Fruit fly (Drosophila melanogaster) whole organism, embryonic: ENCODE data around the gene Pvf2.

Experiments
- ATbp ChIP-seq: fragments of 200-800 bp; sonication (Bioruptor generic); optimal IDR thresholded peaks from 2 replicates; lab custom pipeline; 2017; ENCODE audit warnings: missing biosample characterization, mild to moderate bottlenecking, missing genetic modification characterization, missing genetic modification reagents
- Asciz ChIP-seq: fragments of 200-800 bp; sonication (Bioruptor generic); optimal IDR thresholded peaks from 2 replicates; lab custom pipeline; 2017; ENCODE audit warnings: missing biosample characterization, mild to moderate bottlenecking, missing genetic modification characterization, missing genetic modification reagents
- CG10543 ChIP-seq: fragments of 200-800 bp; sonication (Bioruptor generic); optimal IDR thresholded peaks from 3 replicates; lab custom pipeline; 2017; ENCODE audit warnings: missing biosample characterization, mild to moderate bottlenecking, missing genetic modification characterization, moderate library complexity
- CG10959 ChIP-seq: fragments of 200-800 bp; sonication (Bioruptor generic); IDR thresholded peaks from 2 replicates; pipeline ENCODE4 v1.3.6; 2022; ENCODE audit warnings: missing biosample characterization, missing genetic modification characterization
- CG12744 ChIP-seq: fragments of 200-800 bp; sonication (Bioruptor generic); optimal IDR thresholded peaks from 2 replicates; lab custom pipeline; 2016; ENCODE audit warnings: missing biosample characterization, missing genetic modification characterization
- CG12942 ChIP-seq: fragments of 200-800 bp; sonication (Bioruptor generic); optimal IDR thresholded peaks from 3 replicates; lab custom pipeline; 2016; ENCODE audit warnings: missing biosample characterization, missing genetic modification characterization
- CG13296 ChIP-seq: fragments of 200-800 bp; sonication (Bioruptor generic); optimal IDR thresholded peaks from 3 replicates; lab custom pipeline; 2018; ENCODE audit warnings: missing biosample characterization, mild to moderate bottlenecking, missing genetic modification characterization
- CG1602 ChIP-seq: fragments of 200-800 bp; sonication (Bioruptor generic); optimal IDR thresholded peaks from 3 replicates; lab custom pipeline; 2016; ENCODE audit warnings: missing biosample characterization, missing genetic modification characterization
- CG17328 ChIP-seq: fragments of 200-800 bp; sonication (Bioruptor generic); IDR thresholded peaks from 2 replicates; pipeline ENCODE4 v1.3.6; 2022; ENCODE audit warnings: missing biosample characterization, missing genetic modification characterization
- CG1792 ChIP-seq: fragments of 200-800 bp; sonication (Bioruptor generic); optimal IDR thresholded peaks from 2 replicates; lab custom pipeline; 2016; ENCODE audit warnings: missing biosample characterization, missing genetic modification characterization
- CG18476 ChIP-seq: fragments of 200-800 bp; sonication (Bioruptor generic); optimal IDR thresholded peaks from 2 replicates; lab custom pipeline; 2016; ENCODE audit warnings: missing biosample characterization, mild to moderate bottlenecking, missing genetic modification characterization
- CG18764 ChIP-seq: fragments of 200-800 bp; sonication (Bioruptor generic); optimal IDR thresholded peaks from 3 replicates; lab custom pipeline; 2016; ENCODE audit warnings: missing biosample characterization, missing genetic modification characterization
- CG2120 ChIP-seq: fragments of 200-800 bp; sonication (Bioruptor generic); optimal IDR thresholded peaks from 3 replicates; lab custom pipeline; 2016; ENCODE audit warnings: missing biosample characterization, missing genetic modification characterization
- CG30403 ChIP-seq: fragments of 200-800 bp; sonication (Bioruptor generic); optimal IDR thresholded peaks from 3 replicates; lab custom pipeline; 2016; ENCODE audit warnings: missing biosample characterization, missing genetic modification characterization
- CG31224 ChIP-seq: fragments of 200-800 bp; sonication (Bioruptor generic); IDR thresholded peaks from 2 replicates; pipeline ENCODE4 v1.3.6; 2022; ENCODE audit warnings: missing biosample characterization, missing genetic modification characterization
- CG3726 ChIP-seq: fragments of 200-800 bp; sonication (Bioruptor generic); IDR thresholded peaks from 3 replicates; pipeline ENCODE4, ENCODE4 v1.3.6; 2022; ENCODE audit warnings: missing biosample characterization, missing genetic modification characterization
- CG4617 ChIP-seq: fragments of 200-800 bp; sonication (Bioruptor generic); optimal IDR thresholded peaks from 3 replicates; lab custom pipeline; 2016; ENCODE audit warnings: missing biosample characterization, missing genetic modification characterization, borderline replicate concordance
- CG6689 ChIP-seq: fragments of 200-800 bp; sonication (Bioruptor generic); IDR thresholded peaks from 2 replicates; pipeline ENCODE4 v1.3.6; 2022; ENCODE audit warnings: missing biosample characterization, missing genetic modification characterization
- CG6791 ChIP-seq: fragments of 200-800 bp; sonication (Bioruptor generic); IDR thresholded peaks from 3 replicates; pipeline ENCODE4 v1.3.6; 2022; ENCODE audit warnings: missing biosample characterization, missing genetic modification characterization; ENCODE audit not compliant: partially characterized antibody
- CG7357 ChIP-seq: fragments of 200-800 bp; sonication (Bioruptor generic); IDR thresholded peaks from 3 replicates; pipeline ENCODE4 v1.3.6; 2022; ENCODE audit warnings: missing biosample characterization, missing genetic modification characterization
- CG8924 ChIP-seq: fragments of 200-800 bp; optimal IDR thresholded peaks from 3 replicates; lab custom pipeline; 2019; ENCODE audit warnings: missing biosample characterization, mild to moderate bottlenecking, missing genetic modification characterization, moderate library complexity
- CG9797 ChIP-seq: fragments of 200-800 bp; sonication (Bioruptor generic); optimal IDR thresholded peaks from 3 replicates; lab custom pipeline; 2018; ENCODE audit warnings: missing biosample characterization, mild to moderate bottlenecking, missing genetic modification characterization
- CG9817 ChIP-seq: fragments of 200-800 bp; sonication (Bioruptor generic); optimal IDR thresholded peaks from 2 replicates; lab custom pipeline; 2018; ENCODE audit warnings: missing biosample characterization, mild to moderate bottlenecking, missing genetic modification characterization, moderate library complexity
- CHES-1-like ChIP-seq: fragments of 200-800 bp; sonication (Bioruptor generic); optimal IDR thresholded peaks from 2 replicates; lab custom pipeline; 2016; ENCODE audit warnings: missing biosample characterization, missing genetic modification characterization
- CTCF ChIP-seq: fragments of 200-800 bp; sonication (Bioruptor generic); optimal IDR thresholded peaks from 2 replicates; lab custom pipeline; 2017; ENCODE audit warnings: missing biosample characterization, mild to moderate bottlenecking, missing genetic modification characterization, moderate library complexity
- Camta ChIP-seq: fragments of 200-800 bp; sonication (Bioruptor generic); optimal IDR thresholded peaks from 2 replicates; lab custom pipeline; 2016; ENCODE audit warnings: missing biosample characterization, missing genetic modification characterization
- Fer1 ChIP-seq: fragments of 200-800 bp; sonication (Bioruptor generic); optimal IDR thresholded peaks from 2 replicates; lab custom pipeline; 2017; ENCODE audit warnings: missing biosample characterization, mild to moderate bottlenecking, missing genetic modification characterization
- HLHmδ ChIP-seq: fragments of 200-800 bp; sonication (Bioruptor generic); optimal IDR thresholded peaks from 2 replicates; lab custom pipeline; 2018; ENCODE audit warnings: missing biosample characterization, mild to moderate bottlenecking, missing genetic modification characterization, moderate library complexity
- HmgZ ChIP-seq: fragments of 200-800 bp; sonication (Bioruptor generic); optimal IDR thresholded peaks from 2 replicates; lab custom pipeline; 2018; ENCODE audit warnings: missing biosample characterization, mild to moderate bottlenecking, missing genetic modification characterization
- Hmx ChIP-seq: fragments of 200-800 bp; sonication (Bioruptor generic); optimal IDR thresholded peaks from 2 replicates; lab custom pipeline; 2016; ENCODE audit warnings: missing biosample characterization, missing genetic modification characterization
- MBD-R2 ChIP-seq: fragments of 200-800 bp; sonication (Bioruptor generic); IDR thresholded peaks from 2 replicates; pipeline ENCODE4 v1.3.6; 2022; ENCODE audit warnings: missing biosample characterization, missing genetic modification characterization
- MTF-1 ChIP-seq: fragments of 200-800 bp; sonication (Bioruptor generic); optimal IDR thresholded peaks from 2 replicates; lab custom pipeline; 2018; ENCODE audit warnings: missing biosample characterization, mild to moderate bottlenecking, missing genetic modification characterization, borderline replicate concordance
- Mad ChIP-seq: fragments of 200-800 bp; sonication (Bioruptor generic); optimal IDR thresholded peaks from 2 replicates; lab custom pipeline; 2016; ENCODE audit warnings: missing biosample characterization, missing genetic modification characterization
- Med ChIP-seq: fragments of 200-800 bp; sonication (Bioruptor generic); peaks from one replicate; lab custom pipeline; 2016; ENCODE audit warnings: missing biosample characterization, missing genetic modification characterization, mild to moderate bottlenecking, inconsistent platforms, moderate library complexity
- Mrtf ChIP-seq: fragments of 200-800 bp; sonication (Bioruptor generic); IDR thresholded peaks from 3 replicates; pipeline ENCODE4 v1.3.6; 2022; ENCODE audit warnings: missing biosample characterization, missing genetic modification characterization
- Nf-YC ChIP-seq: fragments of 200-800 bp; optimal IDR thresholded peaks from 3 replicates; lab custom pipeline; 2019; ENCODE audit warnings: missing biosample characterization, mild to moderate bottlenecking, missing genetic modification characterization, moderate library complexity
- Pdp1 ChIP-seq, 2 experiments: fragments of 200-800 bp; sonication (Bioruptor generic); optimal IDR thresholded peaks; 3 replicates each; lab custom pipeline; 2016; ENCODE audit warnings: missing biosample characterization in 2 of 2, missing genetic modification characterization in 2 of 2, mild to moderate bottlenecking in 1 of 2, moderate library complexity in 1 of 2
- ara ChIP-seq: fragments of 200-800 bp; sonication (Bioruptor generic); IDR thresholded peaks from 2 replicates; pipeline ENCODE4 v1.3.6; 2022; ENCODE audit warnings: missing biosample characterization, missing genetic modification characterization
- bowl ChIP-seq: fragments of 200-800 bp; sonication (Bioruptor generic); IDR thresholded peaks from 2 replicates; pipeline ENCODE4 v1.3.6; 2022; ENCODE audit warnings: missing biosample characterization, missing genetic modification characterization
- btn ChIP-seq: fragments of 200-800 bp; sonication (Bioruptor generic); optimal IDR thresholded peaks from 2 replicates; lab custom pipeline; 2016; ENCODE audit warnings: missing biosample characterization, missing genetic modification characterization
- gcm ChIP-seq: fragments of 200-800 bp; sonication (Bioruptor generic); optimal IDR thresholded peaks from 2 replicates; lab custom pipeline; 2019; ENCODE audit warnings: missing biosample characterization, mild to moderate bottlenecking, missing genetic modification characterization, moderate library complexity
- gro ChIP-seq: fragments of 200-800 bp; sonication (Bioruptor generic); optimal IDR thresholded peaks from 2 replicates; lab custom pipeline; 2016; ENCODE audit warnings: missing biosample characterization, missing genetic modification characterization
- hkb ChIP-seq, 2 experiments: fragments of 200-800 bp in 1 of 2; fragments of >200 bp in 1 of 2; sonication (Bioruptor generic) in 1 of 2; IDR thresholded peaks in 1 of 2; optimal IDR thresholded peaks in 1 of 2; 2 replicates each; pipeline versions ENCODE4 v1.3.6 to Lab custom; 2017 to 2022; ENCODE audit warnings: missing biosample characterization in 1 of 2, missing genetic modification characterization in 1 of 2
- lola ChIP-seq, 3 experiments: fragments of >200 bp in 2 of 3; fragments of 200-800 bp in 1 of 3; sonication (Bioruptor generic) in 1 of 3; optimal IDR thresholded peaks; 2 replicates each; lab custom pipeline; 2017 to 2019; ENCODE audit warnings: missing biosample characterization in 3 of 3, missing genetic modification characterization in 3 of 3, mild to moderate bottlenecking in 1 of 3, moderate library complexity in 1 of 3
- peb ChIP-seq: fragments of 200-800 bp; sonication (Bioruptor generic); IDR thresholded peaks from 2 replicates; pipeline ENCODE4 v1.3.6; 2022; ENCODE audit warnings: missing biosample characterization, missing genetic modification characterization
- run ChIP-seq: fragments of 200-800 bp; sonication (Bioruptor generic); optimal IDR thresholded peaks from 3 replicates; lab custom pipeline; 2018; ENCODE audit warnings: missing biosample characterization, mild to moderate bottlenecking, missing genetic modification characterization
- sd ChIP-seq: fragments of 200-800 bp; sonication (Bioruptor generic); optimal IDR thresholded peaks from 3 replicates; lab custom pipeline; 2018; ENCODE audit warnings: missing biosample characterization, mild to moderate bottlenecking, missing genetic modification characterization, moderate library complexity
- slp2 ChIP-seq: fragments of 200-800 bp; sonication (Bioruptor generic); optimal IDR thresholded peaks from 2 replicates; lab custom pipeline; 2016; ENCODE audit warnings: missing biosample characterization, missing genetic modification characterization
- ssp ChIP-seq: fragments of 200-800 bp; sonication (Bioruptor generic); IDR thresholded peaks from 2 replicates; pipeline ENCODE4 v1.3.6; 2022; ENCODE audit warnings: missing biosample characterization, missing genetic modification characterization
- tgo ChIP-seq: fragments of 200-800 bp; sonication (Bioruptor generic); IDR thresholded peaks from 3 replicates; pipeline ENCODE4 v1.3.6; 2022; ENCODE audit warnings: missing biosample characterization, missing genetic modification characterization
- tio ChIP-seq: fragments of 200-800 bp; sonication (Bioruptor generic); optimal IDR thresholded peaks from 2 replicates; lab custom pipeline; 2017; ENCODE audit warnings: missing biosample characterization, missing genetic modification characterization, inconsistent platforms

Gene Pvf2

DNA sequence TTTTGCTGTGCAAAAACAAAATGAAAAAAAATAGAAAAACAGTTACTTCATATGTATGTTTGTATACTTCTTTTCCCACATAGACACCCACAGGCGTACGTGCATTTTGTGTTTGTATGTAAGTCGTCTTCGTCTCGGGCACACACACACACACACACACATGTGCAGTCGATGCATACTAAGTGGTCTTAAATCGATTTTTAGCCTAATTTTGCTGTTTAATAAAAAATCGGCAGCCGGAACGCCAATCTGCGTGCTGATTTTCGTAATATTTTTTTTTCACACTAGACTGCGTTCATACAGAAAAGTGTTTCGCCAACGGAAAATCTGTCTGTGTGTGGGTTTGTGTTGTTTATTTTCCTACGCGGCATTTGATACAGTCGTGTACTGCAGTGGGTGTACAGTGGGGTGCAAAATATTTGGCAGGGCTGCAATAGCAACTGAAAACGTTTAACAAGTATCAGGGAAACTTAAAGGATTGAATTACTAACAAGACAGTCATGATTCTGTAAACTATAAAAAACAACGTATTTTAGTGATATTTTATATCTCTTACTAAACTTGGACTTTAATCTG lies 51.2 kb downstream of the Pvf2 start (continued):
- peak; percentile 6 for TF ChIP-seq CHES-1-like
- no peak for TF ChIP-seq Hmx (GFP tag; lab: Kevin White, UChicago)
- no peak for TF ChIP-seq Mrtf (GFP tag; lab: Robert Waterston, UW)
- peak; percentile 94 for TF ChIP-seq Med (GFP tag; lab: Kevin White, UChicago)
- peak; percentile 47 for TF ChIP-seq sd (tag; lab: Kevin White, UChicago)
- peak; percentile 25 to 34 for TF ChIP-seq Pdp1 (GFP tag; optimal IDR thresholded peaks at IDR 0.05; lab: Kevin White, UChicago)
- no peak for TF ChIP-seq ATbp (GFP tag; lab: Kevin White, UChicago)
- 0 out of 2 replicates have a peak, but pooled peaks have one; percentile 31 for TF ChIP-seq MBD-R2
- no peak for TF ChIP-seq peb (GFP tag; lab: Robert Waterston, UW)
- TF ChIP-seq CG1792 = peak; percentile 27
- peak; percentile 27 for TF ChIP-seq CG13296
- TF ChIP-seq tio = no peak
- peak; percentile 3 for TF ChIP-seq Camta (GFP tag; lab: Kevin White, UChicago)
- no peak for TF ChIP-seq CG18764 (GFP tag; lab: Kevin White, UChicago)
- TF ChIP-seq MTF-1 (GFP tag; lab: Kevin White, UChicago) = peak; percentile 15
- no peak for TF ChIP-seq CG12942 (GFP tag; lab: Kevin White, UChicago)
- TF ChIP-seq HLHmδ (GFP tag; lab: Kevin White, UChicago) = no peak
- no peak for TF ChIP-seq CG4617
- TF ChIP-seq tgo (GFP tag; lab: Robert Waterston, UW) = peak; percentile 24; the same call in 1 of the 3 replicates
- no peak for TF ChIP-seq CG9797 (GFP tag; lab: Kevin White, UChicago)
- TF ChIP-seq lola (GFP tag; optimal IDR thresholded peaks at IDR 0.05; lab: Kevin White, UChicago) = no peak
- peak; percentile 54 for TF ChIP-seq CG17328 (GFP tag; lab: Robert Waterston, UW)
- peak; percentile 64 for TF ChIP-seq CG2120
- TF ChIP-seq CG9817 (tag; lab: Kevin White, UChicago) = no peak
- peak; percentile 19 for TF ChIP-seq CG30403
- no peak for TF ChIP-seq ara (GFP tag; lab: Robert Waterston, UW)
- peak; percentile 50 for TF ChIP-seq HmgZ (tag; lab: Kevin White, UChicago)
- no peak for TF ChIP-seq CG8924
- no peak for TF ChIP-seq CTCF (GFP tag; lab: Kevin White, UChicago)
- no peak for TF ChIP-seq CG7357
- TF ChIP-seq CG6689 (GFP tag; lab: Robert Waterston, UW) = no peak
- TF ChIP-seq CG10543 (GFP tag; lab: Kevin White, UChicago) = peak; percentile 2
- no peak for TF ChIP-seq bowl (GFP tag; lab: Robert Waterston, UW)
- no peak for TF ChIP-seq CG31224 (GFP tag; lab: Robert Waterston, UW)
- no peak for TF ChIP-seq ssp (GFP tag; lab: Robert Waterston, UW)
- no peak for TF ChIP-seq btn (GFP tag; lab: Kevin White, UChicago)
- no peak for TF ChIP-seq CG18476 (GFP tag; lab: Kevin White, UChicago)
- TF ChIP-seq Nf-YC (tag; lab: Kevin White, UChicago) = peak; percentile 40
- peak; percentile 55 for TF ChIP-seq gro (GFP tag; lab: Kevin White, UChicago)
- TF ChIP-seq run (tag; lab: Kevin White, UChicago) = no peak
- no peak for TF ChIP-seq CG3726
- TF ChIP-seq Asciz (GFP tag; lab: Kevin White, UChicago) = peak; percentile 18
- TF ChIP-seq Fer1 = peak; percentile 33
- no peak for TF ChIP-seq Mad (GFP tag; lab: Kevin White, UChicago)
- TF ChIP-seq hkb (optimal IDR thresholded peaks at IDR 0.05; lab: Kevin White, UChicago) = no peak
- peak; percentile 53; the same call in 1 of the 2 replicates for TF ChIP-seq hkb (GFP tag; IDR thresholded peaks at IDR 0.05; lab: Robert Waterston, UW)
- no peak for TF ChIP-seq CG1602
- no peak for TF ChIP-seq CG12744
- TF ChIP-seq CG10959 (GFP tag; lab: Robert Waterston, UW) = no peak
- no peak for TF ChIP-seq slp2 (GFP tag; lab: Kevin White, UChicago)
- no peak for TF ChIP-seq gcm (GFP tag; lab: Kevin White, UChicago)
- no peak for TF ChIP-seq CG6791
